Fruit fly (Drosophila melanogaster) whole organism, embryonic: Measurements from ENCODE around the gene Slu7.

Experiments used
- CG12071 ChIP-seq: fragments of 200-800 bp; sonication (Bioruptor generic); optimal IDR thresholded peaks from 3 replicates; lab custom pipeline; 2018; ENCODE audit warnings: missing biosample characterization, mild to moderate bottlenecking, missing genetic modification characterization
- CG17385 ChIP-seq: fragments of 200-800 bp; sonication (Bioruptor generic); optimal IDR thresholded peaks from 3 replicates; lab custom pipeline; 2018; ENCODE audit warnings: missing biosample characterization, mild to moderate bottlenecking, missing genetic modification characterization
- CG6854 ChIP-seq: fragments of 200-800 bp; sonication (Bioruptor generic); optimal IDR thresholded peaks from 3 replicates; lab custom pipeline; 2017; ENCODE audit warnings: missing biosample characterization, mild to moderate bottlenecking, missing genetic modification characterization
- CG9876 ChIP-seq: fragments of 200-800 bp; sonication (Bioruptor generic); optimal IDR thresholded peaks from 2 replicates; lab custom pipeline; 2016; ENCODE audit warnings: missing biosample characterization, missing genetic modification characterization
- Dad ChIP-seq: fragments of 200-800 bp; sonication (Bioruptor generic); optimal IDR thresholded peaks from 3 replicates; lab custom pipeline; 2016; ENCODE audit warnings: missing biosample characterization, missing genetic modification characterization
- Dfd ChIP-seq, 2 experiments: fragments of >200 bp; optimal IDR thresholded peaks; 2 replicates each; lab custom pipeline; 2017; ENCODE audit warnings: missing biosample characterization in 2 of 2, missing genetic modification characterization in 2 of 2
- HmgD ChIP-seq: fragments of 200-800 bp; sonication (Bioruptor generic); optimal IDR thresholded peaks from 3 replicates; lab custom pipeline; 2016; ENCODE audit warnings: missing biosample characterization, missing genetic modification characterization
- Mad ChIP-seq: fragments of 200-800 bp; sonication (Bioruptor generic); optimal IDR thresholded peaks from 2 replicates; lab custom pipeline; 2016; ENCODE audit warnings: missing biosample characterization, missing genetic modification characterization
- Opbp ChIP-seq: fragments of 200-800 bp; sonication (Bioruptor generic); IDR thresholded peaks from 3 replicates; pipeline ENCODE4 v1.3.6; 2022; ENCODE audit warnings: missing biosample characterization, missing genetic modification characterization; ENCODE audit not compliant: partially characterized antibody
- Sox102F ChIP-seq: fragments of 200-800 bp; sonication (Bioruptor generic); optimal IDR thresholded peaks from 2 replicates; lab custom pipeline; 2018; ENCODE audit warnings: missing biosample characterization, mild to moderate bottlenecking, missing genetic modification characterization, moderate library complexity
- otp ChIP-seq: fragments of 200-800 bp; sonication (Bioruptor generic); IDR thresholded peaks from 3 replicates; pipeline ENCODE4, ENCODE4 v1.3.6; 2022; ENCODE audit warnings: missing biosample characterization, missing genetic modification characterization
- rib ChIP-seq: fragments of 200-800 bp; sonication (Bioruptor generic); IDR thresholded peaks from 2 replicates; pipeline ENCODE4 v1.3.6; 2022; ENCODE audit warnings: missing biosample characterization, missing genetic modification characterization
- zen ChIP-seq: fragments of 200-800 bp; sonication (Bioruptor generic); optimal IDR thresholded peaks from 3 replicates; lab custom pipeline; 2018; ENCODE audit warnings: missing biosample characterization, mild to moderate bottlenecking, missing genetic modification characterization, moderate library complexity

dm6 chr3R:29072834-29073233 lies 34.0 kb upstream of the Slu7 start:
- TF ChIP-seq CG6854 (GFP tag; lab: Kevin White, UChicago) (no peak), Dfd (GFP tag; optimal IDR thresholded peaks at IDR 0.05; lab: Kevin White, UChicago) (no peak), otp (no peak), HmgD (GFP tag; lab: Kevin White, UChicago) (no peak), rib (GFP tag; lab: Robert Waterston, UW) (no peak), Dad (GFP tag; lab: Kevin White, UChicago) (no peak), Opbp (GFP tag; lab: Robert Waterston, UW) (no peak), Mad (GFP tag; lab: Kevin White, UChicago) (no peak), CG9876 (GFP tag; lab: Kevin White, UChicago) (no peak), Sox102F (GFP tag; lab: Kevin White, UChicago) (no peak), CG17385 (GFP tag; lab: Kevin White, UChicago) (no peak), zen (tag; lab: Kevin White, UChicago) (peak; percentile 1), CG12071 (GFP tag; lab: Kevin White, UChicago) (no peak)
